Fruit fly (Drosophila melanogaster): ENCODE results near the gene mRpL9.

The mRpL9 gene

DNA sequence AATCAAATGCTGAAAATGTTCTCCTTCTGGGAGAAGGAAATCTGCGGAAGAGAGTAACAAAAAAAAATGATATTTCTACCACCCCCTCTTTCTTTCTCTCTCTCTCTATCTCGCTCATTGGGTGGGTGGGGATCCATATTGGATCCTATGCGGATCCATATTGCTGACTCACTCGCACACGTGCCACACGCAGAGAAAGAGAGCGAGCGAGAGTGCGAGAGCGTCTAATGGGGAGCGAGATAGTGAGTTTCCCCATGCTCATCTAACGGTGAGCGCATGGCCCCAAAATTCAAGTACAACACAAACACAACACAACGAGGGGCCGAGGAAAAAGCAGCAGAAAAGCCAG is 43.9 kb upstream of the mRpL9 start (continued):
- TF ChIP-seq CG34376 (GFP tag; optimal IDR thresholded peaks at IDR 0.05) = peak; percentile 64
- no peak for TF ChIP-seq Gsc (GFP tag; IDR thresholded peaks at IDR 0.05)
- TF ChIP-seq zen (tag; optimal IDR thresholded peaks at IDR 0.05) = no peak
- no peak for TF ChIP-seq usp (GFP tag; optimal IDR thresholded peaks at IDR 0.05)
- TF ChIP-seq CG8388 (GFP tag; optimal IDR thresholded peaks at IDR 0.05) = no peak
- TF ChIP-seq gcm2 (GFP tag; optimal IDR thresholded peaks at IDR 0.05) = no peak
- peak; percentile 30 for TF ChIP-seq HmgZ (tag; optimal IDR thresholded peaks at IDR 0.05)
- no peak for TF ChIP-seq peb (GFP tag; IDR thresholded peaks at IDR 0.05)
- no peak for TF ChIP-seq lmd (GFP tag; IDR thresholded peaks at IDR 0.05)
- TF ChIP-seq CG7556 (GFP tag; optimal IDR thresholded peaks at IDR 0.05) = no peak
- TF ChIP-seq jing (GFP tag; optimal IDR thresholded peaks at IDR 0.05) = no peak
- peak; percentile 35 for TF ChIP-seq CG12219 (GFP tag; optimal IDR thresholded peaks at IDR 0.05)
- no peak for TF ChIP-seq Max (GFP tag; optimal IDR thresholded peaks at IDR 0.05)
- TF ChIP-seq wor (GFP tag; IDR thresholded peaks at IDR 0.05) = no peak
- peak; percentile 50 for TF ChIP-seq HLHmδ (GFP tag; optimal IDR thresholded peaks at IDR 0.05)
- TF ChIP-seq YL-1 (GFP tag; optimal IDR thresholded peaks at IDR 0.05) = no peak
- no peak for TF ChIP-seq CG30020 (tag; optimal IDR thresholded peaks at IDR 0.05)
- TF ChIP-seq Med (GFP tag) = peak; percentile 64
- TF ChIP-seq exex (tag; optimal IDR thresholded peaks at IDR 0.05) = no peak
- no peak for TF ChIP-seq Spps (tag; optimal IDR thresholded peaks at IDR 0.05)
- TF ChIP-seq jumu (GFP tag; optimal IDR thresholded peaks at IDR 0.05) = no peak
- TF ChIP-seq CG6654 (GFP tag; optimal IDR thresholded peaks at IDR 0.05) = no peak
- TF ChIP-seq Gug (GFP tag; IDR thresholded peaks at IDR 0.05) = no peak
- no peak for TF ChIP-seq Lhr (GFP tag; optimal IDR thresholded peaks at IDR 0.05)
- TF ChIP-seq Opbp (GFP tag; IDR thresholded peaks at IDR 0.05; ENCODE audit: partially characterized antibody) = no peak
- TF ChIP-seq CG7987 (GFP tag; optimal IDR thresholded peaks at IDR 0.05) = peak; percentile 9
- peak; percentile 87 for TF ChIP-seq yki (optimal IDR thresholded peaks at IDR 0.05)
- TF ChIP-seq CG12391 (tag; optimal IDR thresholded peaks at IDR 0.05) = no peak
- no peak for TF ChIP-seq ewg (GFP tag; optimal IDR thresholded peaks at IDR 0.05)
- no peak for TF ChIP-seq CG8290 (GFP tag; optimal IDR thresholded peaks at IDR 0.05)
- peak in 1 of 2 experiments; percentile 20 for TF ChIP-seq CG8290 (tag; optimal IDR thresholded peaks at IDR 0.05)
- no peak for TF ChIP-seq Deaf1 (tag; optimal IDR thresholded peaks at IDR 0.05)
- TF ChIP-seq CG33557 (GFP tag; optimal IDR thresholded peaks at IDR 0.05) = no peak
- no peak for TF ChIP-seq CG16863 (GFP tag; optimal IDR thresholded peaks at IDR 0.05)
- no peak for TF ChIP-seq CG1792 (GFP tag; optimal IDR thresholded peaks at IDR 0.05)
- no peak for TF ChIP-seq Adf1 (GFP tag; IDR thresholded peaks at IDR 0.05)
- TF ChIP-seq gfzf (GFP tag; optimal IDR thresholded peaks at IDR 0.05) = no peak
- TF ChIP-seq cg (GFP tag; optimal IDR thresholded peaks at IDR 0.05) = peak; percentile 48
- TF ChIP-seq gt (GFP tag; IDR thresholded peaks at IDR 0.05) = no peak
- TF ChIP-seq ab (GFP tag; optimal IDR thresholded peaks at IDR 0.05) = no peak
- TF ChIP-seq da (GFP tag; optimal IDR thresholded peaks at IDR 0.05) = no peak
- no peak for TF ChIP-seq CG10267 (tag; optimal IDR thresholded peaks at IDR 0.05)
- no peak for TF ChIP-seq pfk (GFP tag; optimal IDR thresholded peaks at IDR 0.05)
- TF ChIP-seq amos (GFP tag; IDR thresholded peaks at IDR 0.05; ENCODE audit: partially characterized antibody) = no peak
- TF ChIP-seq her (GFP tag; optimal IDR thresholded peaks at IDR 0.05) = no peak
- no peak for TF ChIP-seq ro (GFP tag; IDR thresholded peaks at IDR 0.05)
- no peak for TF ChIP-seq Mad (GFP tag; optimal IDR thresholded peaks at IDR 0.05)
- no peak for TF ChIP-seq Hr51 (GFP tag; optimal IDR thresholded peaks at IDR 0.05)
- TF ChIP-seq tll (GFP tag; optimal IDR thresholded peaks at IDR 0.05) = no peak
- TF ChIP-seq nmo (GFP tag; optimal IDR thresholded peaks at IDR 0.05) = no peak
- TF ChIP-seq CG14667 (GFP tag; IDR thresholded peaks at IDR 0.05) = no peak
- TF ChIP-seq mirr (GFP tag; optimal IDR thresholded peaks at IDR 0.05) = no peak
